Fruit fly (Drosophila melanogaster) whole organism, embryonic: ENCODE measurements around the gene Aef1.
A peak's percentile ranks its signal among the peaks of the same experiment; 100 is the strongest.

ENCODE experiments used
- ATbp ChIP-seq: fragments of 200-800 bp; sonication (Bioruptor generic); optimal IDR thresholded peaks from 2 replicates; lab custom pipeline; 2017; ENCODE audit warnings: missing biosample characterization, mild to moderate bottlenecking, missing genetic modification characterization, missing genetic modification reagents
- Abd-B ChIP-seq: fragments of 200-800 bp; sonication (Bioruptor generic); optimal IDR thresholded peaks from 2 replicates; lab custom pipeline; 2018; ENCODE audit warnings: missing biosample characterization, mild to moderate bottlenecking, missing genetic modification characterization, moderate library complexity
- Adf1 ChIP-seq: fragments of 200-800 bp; sonication (Bioruptor generic); IDR thresholded peaks from 2 replicates; pipeline ENCODE4 v1.3.6; 2022; ENCODE audit warnings: missing biosample characterization, missing genetic modification characterization
- Atf6 ChIP-seq: fragments of 200-800 bp; sonication (Bioruptor generic); IDR thresholded peaks from 2 replicates; pipeline ENCODE4 v1.3.6; 2022; ENCODE audit warnings: missing biosample characterization, missing genetic modification characterization
- CG11456 ChIP-seq: fragments of 200-800 bp; sonication (Bioruptor generic); IDR thresholded peaks from 3 replicates; pipeline ENCODE4 v1.3.6; 2022; ENCODE audit warnings: missing biosample characterization, missing genetic modification characterization
- CG12236 ChIP-seq: fragments of 200-800 bp; sonication (Bioruptor generic); optimal IDR thresholded peaks from 2 replicates; lab custom pipeline; 2016; ENCODE audit warnings: missing biosample characterization, missing genetic modification characterization
- CG14441 ChIP-seq: fragments of 200-800 bp; sonication (Bioruptor generic); IDR thresholded peaks from 2 replicates; pipeline ENCODE4 v1.3.6; 2022; ENCODE audit warnings: missing biosample characterization, missing genetic modification characterization
- CG16815 ChIP-seq: fragments of 200-800 bp; sonication (Bioruptor generic); optimal IDR thresholded peaks from 3 replicates; lab custom pipeline; 2017; ENCODE audit warnings: missing biosample characterization, mild to moderate bottlenecking, missing genetic modification characterization
- CG18262 ChIP-seq: fragments of 200-800 bp; optimal IDR thresholded peaks from 3 replicates; lab custom pipeline; 2019; ENCODE audit warnings: missing biosample characterization, mild to moderate bottlenecking, missing genetic modification characterization, moderate library complexity
- CG2889 ChIP-seq: fragments of 200-800 bp; sonication (Bioruptor generic); IDR thresholded peaks from 3 replicates; pipeline ENCODE4 v1.3.6; 2022; ENCODE audit warnings: missing biosample characterization, missing genetic modification characterization
- CG31365 ChIP-seq: fragments of 200-800 bp; sonication (Bioruptor generic); optimal IDR thresholded peaks from 2 replicates; lab custom pipeline; 2018; ENCODE audit warnings: missing biosample characterization, mild to moderate bottlenecking, missing genetic modification characterization
- CG3838 ChIP-seq: fragments of 200-800 bp; sonication (Bioruptor generic); optimal IDR thresholded peaks from 3 replicates; lab custom pipeline; 2016; ENCODE audit warnings: missing biosample characterization, missing genetic modification characterization
- CG6813 ChIP-seq: fragments of 200-800 bp; sonication (Bioruptor generic); optimal IDR thresholded peaks from 2 replicates; lab custom pipeline; 2017; ENCODE audit warnings: missing biosample characterization, missing genetic modification characterization, mild to moderate bottlenecking, moderate library complexity, missing genetic modification reagents
- Camta ChIP-seq: fragments of 200-800 bp; sonication (Bioruptor generic); optimal IDR thresholded peaks from 2 replicates; lab custom pipeline; 2016; ENCODE audit warnings: missing biosample characterization, missing genetic modification characterization
- Dad ChIP-seq: fragments of 200-800 bp; sonication (Bioruptor generic); optimal IDR thresholded peaks from 3 replicates; lab custom pipeline; 2016; ENCODE audit warnings: missing biosample characterization, missing genetic modification characterization
- Deaf1 ChIP-seq: fragments of 200-800 bp; optimal IDR thresholded peaks from 3 replicates; lab custom pipeline; 2019; ENCODE audit warnings: missing biosample characterization, mild to moderate bottlenecking, missing genetic modification characterization, moderate library complexity
- Ets65A ChIP-seq: fragments of 200-800 bp; sonication (Bioruptor generic); peaks from one replicate; lab custom pipeline; 2016; ENCODE audit warnings: missing biosample characterization, missing genetic modification characterization
- Fer2 ChIP-seq: fragments of 200-800 bp; sonication (Bioruptor generic); optimal IDR thresholded peaks from 2 replicates; lab custom pipeline; 2018; ENCODE audit warnings: missing biosample characterization, mild to moderate bottlenecking, missing genetic modification characterization, moderate library complexity
- GATAe ChIP-seq: fragments of 200-800 bp; sonication (Bioruptor generic); conservative IDR thresholded peaks from 2 replicates; pipeline ENCODE4 v1.3.6; 2022; ENCODE audit warnings: missing biosample characterization, missing genetic modification characterization
- Hand ChIP-seq: fragments of 200-800 bp; sonication (Bioruptor generic); optimal IDR thresholded peaks from 2 replicates; lab custom pipeline; 2017; ENCODE audit warnings: mild to moderate bottlenecking, missing biosample characterization, missing genetic modification reagents, missing genetic modification characterization
- Lhr ChIP-seq: fragments of 200-800 bp; sonication (Bioruptor generic); optimal IDR thresholded peaks from 3 replicates; lab custom pipeline; 2017; ENCODE audit warnings: mild to moderate bottlenecking, missing biosample characterization, missing genetic modification reagents, missing genetic modification characterization
- NC2β ChIP-seq: fragments of 200-800 bp; sonication (Bioruptor generic); optimal IDR thresholded peaks from 2 replicates; lab custom pipeline; 2016; ENCODE audit warnings: missing biosample characterization, missing genetic modification characterization
- Sin3A ChIP-seq: fragments of >200 bp; optimal IDR thresholded peaks from 2 replicates; lab custom pipeline; 2018
- Sox102F ChIP-seq: fragments of 200-800 bp; sonication (Bioruptor generic); optimal IDR thresholded peaks from 2 replicates; lab custom pipeline; 2018; ENCODE audit warnings: missing biosample characterization, mild to moderate bottlenecking, missing genetic modification characterization, moderate library complexity
- Spps ChIP-seq: fragments of 200-800 bp; sonication (Bioruptor generic); optimal IDR thresholded peaks from 2 replicates; lab custom pipeline; 2018; ENCODE audit warnings: missing biosample characterization, mild to moderate bottlenecking, missing genetic modification characterization
- Sry-β ChIP-seq: fragments of 200-800 bp; sonication (Bioruptor generic); optimal IDR thresholded peaks from 2 replicates; lab custom pipeline; 2018; ENCODE audit warnings: missing biosample characterization, mild to moderate bottlenecking, missing genetic modification characterization, moderate library complexity
- Taf1 ChIP-seq: fragments of 200-800 bp; sonication (Bioruptor generic); IDR thresholded peaks from 2 replicates; pipeline ENCODE4 v1.3.6; 2022; ENCODE audit warnings: missing biosample characterization, missing genetic modification characterization
- Tbp ChIP-seq: fragments of >200 bp; optimal IDR thresholded peaks from 2 replicates; lab custom pipeline; 2018; ENCODE audit warnings: missing biosample characterization, missing genetic modification characterization
- dan ChIP-seq: fragments of 200-800 bp; sonication (Bioruptor generic); IDR thresholded peaks from 2 replicates; pipeline ENCODE4 v1.3.6; 2022; ENCODE audit warnings: missing biosample characterization, missing genetic modification characterization
- dati ChIP-seq: fragments of 200-800 bp; sonication (Bioruptor generic); IDR thresholded peaks from 2 replicates; pipeline ENCODE4 v1.3.6; 2022; ENCODE audit warnings: missing biosample characterization, missing genetic modification characterization
- dysf ChIP-seq: fragments of 200-800 bp; sonication (Bioruptor generic); IDR thresholded peaks from 3 replicates; pipeline ENCODE4 v1.3.6; 2022; ENCODE audit warnings: missing biosample characterization, missing genetic modification characterization
- exex ChIP-seq: fragments of 200-800 bp; sonication (Bioruptor generic); optimal IDR thresholded peaks from 4 replicates; lab custom pipeline; 2018; ENCODE audit warnings: missing biosample characterization, mild to moderate bottlenecking, missing genetic modification characterization, moderate library complexity
- grn ChIP-seq: fragments of 200-800 bp; sonication (Bioruptor generic); optimal IDR thresholded peaks from 3 replicates; lab custom pipeline; 2017; ENCODE audit warnings: missing biosample characterization, missing genetic modification characterization
- gsb ChIP-seq: fragments of 200-800 bp; sonication (Bioruptor generic); IDR thresholded peaks from 2 replicates; pipeline ENCODE4 v1.3.6; 2022; ENCODE audit warnings: missing biosample characterization, missing genetic modification characterization
- her ChIP-seq: fragments of 200-800 bp; sonication (Bioruptor generic); optimal IDR thresholded peaks from 2 replicates; lab custom pipeline; 2016; ENCODE audit warnings: missing biosample characterization, missing genetic modification characterization
- jing ChIP-seq: fragments of 200-800 bp; sonication (Bioruptor generic); optimal IDR thresholded peaks from 2 replicates; lab custom pipeline; 2018; ENCODE audit warnings: missing biosample characterization, mild to moderate bottlenecking, missing genetic modification characterization
- kay ChIP-seq: fragments of 200-800 bp; sonication (Bioruptor generic); optimal IDR thresholded peaks from 2 replicates; lab custom pipeline; 2016; ENCODE audit warnings: missing biosample characterization, missing genetic modification characterization
- ken ChIP-seq: fragments of 200-800 bp; sonication (Bioruptor generic); IDR thresholded peaks from 3 replicates; pipeline ENCODE4 v1.3.6; 2022; ENCODE audit warnings: missing biosample characterization, missing genetic modification characterization
- lov ChIP-seq, 2 experiments: fragments of 200-800 bp in 1 of 2; fragments of >200 bp in 1 of 2; sonication (Bioruptor generic) in 1 of 2; IDR thresholded peaks in 1 of 2; optimal IDR thresholded peaks in 1 of 2; 2 replicates in 1 of 2; 3 replicates in 1 of 2; pipeline versions ENCODE4 v1.3.6 to Lab custom; 2017 to 2022; ENCODE audit warnings: missing biosample characterization in 1 of 2, missing genetic modification characterization in 1 of 2
- maf-S ChIP-seq: fragments of 200-800 bp; sonication (Bioruptor generic); optimal IDR thresholded peaks from 2 replicates; lab custom pipeline; 2016; ENCODE audit warnings: missing biosample characterization, missing genetic modification characterization
- nom ChIP-seq: fragments of 200-800 bp; sonication (Bioruptor generic); optimal IDR thresholded peaks from 2 replicates; lab custom pipeline; 2017; ENCODE audit warnings: missing biosample characterization, missing genetic modification characterization, mild to moderate bottlenecking, moderate library complexity, missing genetic modification reagents
- pfk ChIP-seq: fragments of 200-800 bp; sonication (Bioruptor generic); optimal IDR thresholded peaks from 2 replicates; lab custom pipeline; 2018; ENCODE audit warnings: missing biosample characterization, mild to moderate bottlenecking, missing genetic modification characterization, moderate library complexity
- repo ChIP-seq: fragments of 200-800 bp; sonication (Bioruptor generic); optimal IDR thresholded peaks from 2 replicates; lab custom pipeline; 2016; ENCODE audit warnings: missing biosample characterization, missing genetic modification characterization
- sd ChIP-seq: fragments of 200-800 bp; sonication (Bioruptor generic); optimal IDR thresholded peaks from 3 replicates; lab custom pipeline; 2018; ENCODE audit warnings: missing biosample characterization, mild to moderate bottlenecking, missing genetic modification characterization, moderate library complexity
- slbo ChIP-seq: fragments of 200-800 bp; sonication (Bioruptor generic); IDR thresholded peaks from 2 replicates; pipeline ENCODE4 v1.3.6; 2022; ENCODE audit warnings: missing biosample characterization, missing genetic modification characterization
- sug ChIP-seq: fragments of 200-800 bp; optimal IDR thresholded peaks from 2 replicates; lab custom pipeline; 2019; ENCODE audit warnings: missing biosample characterization, mild to moderate bottlenecking, missing genetic modification characterization, moderate library complexity
- tna ChIP-seq: fragments of 200-800 bp; sonication (Bioruptor generic); IDR thresholded peaks from 2 replicates; pipeline ENCODE4 v1.3.6; 2022; ENCODE audit warnings: missing biosample characterization, missing genetic modification characterization; ENCODE audit not compliant: partially characterized antibody
- zf30C ChIP-seq: fragments of 200-800 bp; sonication (Bioruptor generic); optimal IDR thresholded peaks from 3 replicates; lab custom pipeline; 2018; ENCODE audit warnings: missing biosample characterization, mild to moderate bottlenecking, missing genetic modification characterization

The Aef1 gene

DNA sequence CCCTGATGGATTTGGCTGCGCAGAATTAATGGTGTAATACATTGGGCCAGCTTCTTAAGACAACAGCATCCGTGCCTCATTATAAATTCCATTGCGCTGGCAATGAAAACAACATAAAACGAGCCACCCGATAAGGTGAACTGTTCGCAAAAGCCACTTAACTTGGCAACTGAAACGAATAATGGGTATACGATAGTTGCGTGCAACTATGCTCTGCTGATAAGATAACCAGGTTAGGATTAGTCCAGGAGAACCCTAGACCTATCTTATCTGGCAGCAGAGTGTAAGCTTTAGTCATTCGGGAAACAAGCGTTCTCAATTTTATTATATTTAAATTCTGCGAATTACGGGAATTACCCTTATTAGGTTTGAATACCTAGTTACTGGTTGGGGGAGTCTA, 42.8 kb upstream of the Aef1 start (continued):
- TF ChIP-seq tna (GFP tag; lab: Robert Waterston, UW) (peak; percentile 31; the same call in 1 of the 2 replicates), Sry-β (GFP tag; lab: Kevin White, UChicago) (no peak), CG11456 (GFP tag; lab: Robert Waterston, UW) (no peak), gsb (no peak), Taf1 (GFP tag; lab: Robert Waterston, UW) (no peak), jing (GFP tag; lab: Kevin White, UChicago) (no peak)

DNA sequence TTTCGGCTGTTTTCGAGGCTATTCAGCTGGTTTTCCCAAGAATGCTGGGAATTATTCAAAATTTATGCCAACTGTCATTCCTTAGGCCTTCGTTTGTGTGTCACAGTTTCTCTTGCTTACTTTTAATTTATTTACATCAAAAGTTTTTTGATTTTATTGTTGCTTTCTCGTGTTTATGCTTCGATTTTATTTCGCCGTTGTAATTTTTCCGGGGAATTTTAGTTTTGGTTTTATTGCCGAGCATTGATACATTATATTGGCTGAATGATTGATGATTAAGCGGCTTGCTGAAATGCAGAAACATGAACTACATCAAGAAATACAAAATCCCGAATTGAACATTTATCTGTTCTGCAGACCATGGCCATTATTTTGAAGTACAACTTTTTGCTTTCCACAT, 35.1 kb upstream of the Aef1 start:
- no peak for TF ChIP-seq CG31365
- TF ChIP-seq sd (tag; lab: Kevin White, UChicago): peak; percentile 22

DNA sequence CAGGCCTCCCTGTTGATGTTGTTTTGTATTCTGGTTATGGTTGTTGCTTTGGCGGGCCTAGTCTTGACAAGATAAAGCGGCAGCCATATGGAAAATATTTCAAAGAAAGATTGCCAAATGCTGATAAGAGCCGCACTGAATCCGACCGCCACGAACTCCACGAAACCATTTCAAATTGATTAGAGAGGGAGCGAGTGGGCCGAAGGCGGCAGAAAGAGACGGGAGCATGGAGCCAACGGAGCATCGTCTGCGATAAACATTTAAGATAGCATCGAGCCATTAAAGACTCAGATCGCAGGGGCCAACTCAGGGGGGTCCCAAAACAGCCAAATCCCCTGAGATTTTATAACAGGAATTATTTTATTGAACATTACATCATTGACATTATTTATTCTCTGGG, 33.0 kb upstream of the Aef1 start:
- TF ChIP-seq Sin3A (no peak), exex (peak; percentile 23), sd (tag; lab: Kevin White, UChicago) (peak; percentile 32), Ets65A (GFP tag; lab: Kevin White, UChicago) (peak; percentile 21), dati (no peak), Spps (tag; lab: Kevin White, UChicago) (no peak), CG18262 (tag; lab: Kevin White, UChicago) (no peak), dysf (no peak), zf30C (GFP tag; lab: Kevin White, UChicago) (no peak), Abd-B (GFP tag; lab: Kevin White, UChicago) (peak; percentile 11), repo (GFP tag; lab: Kevin White, UChicago) (no peak), CG12236 (GFP tag; lab: Kevin White, UChicago) (no peak), CG2889 (no peak), Lhr (no peak), dan (GFP tag; lab: Robert Waterston, UW) (no peak), her (GFP tag; lab: Kevin White, UChicago) (no peak), CG16815 (GFP tag; lab: Kevin White, UChicago) (no peak), CG14441 (GFP tag; lab: Robert Waterston, UW) (0 out of 2 replicates have a peak, but pooled peaks have one; percentile 27), sug (tag; lab: Kevin White, UChicago) (peak; percentile 80), lov (optimal IDR thresholded peaks at IDR 0.05; lab: Kevin White, UChicago) (no peak), lov (GFP tag; IDR thresholded peaks at IDR 0.05; lab: Robert Waterston, UW) (no peak), grn (GFP tag; lab: Kevin White, UChicago) (peak; percentile 56), slbo (0 out of 2 replicates have a peak, but pooled peaks have one; percentile 10), Dad (GFP tag; lab: Kevin White, UChicago) (no peak), NC2β (GFP tag; lab: Kevin White, UChicago) (no peak), CG3838 (no peak), Tbp (GFP tag; lab: Kevin White, UChicago) (no peak), ken (GFP tag; lab: Robert Waterston, UW) (no peak), Adf1 (GFP tag; lab: Robert Waterston, UW) (no peak), Fer2 (tag; lab: Kevin White, UChicago) (no peak), Camta (GFP tag; lab: Kevin White, UChicago) (no peak), Deaf1 (tag; lab: Kevin White, UChicago) (peak; percentile 15), CG6813 (GFP tag; lab: Kevin White, UChicago) (no peak), pfk (GFP tag; lab: Kevin White, UChicago) (no peak), maf-S (no peak), ATbp (GFP tag; lab: Kevin White, UChicago) (no peak), nom (GFP tag; lab: Kevin White, UChicago) (no peak), GATAe (GFP tag; lab: Robert Waterston, UW) (peak; percentile 56), Atf6 (GFP tag; lab: Robert Waterston, UW) (0 out of 2 replicates have a peak, but pooled peaks have one; percentile 10), kay (GFP tag; lab: Kevin White, UChicago) (no peak), Sox102F (peak; percentile 12), Hand (GFP tag; lab: Kevin White, UChicago) (no peak)
